Worm (Caenorhabditis elegans): ENCODE data around the gene spdl-1.

Gene spdl-1

DNA sequence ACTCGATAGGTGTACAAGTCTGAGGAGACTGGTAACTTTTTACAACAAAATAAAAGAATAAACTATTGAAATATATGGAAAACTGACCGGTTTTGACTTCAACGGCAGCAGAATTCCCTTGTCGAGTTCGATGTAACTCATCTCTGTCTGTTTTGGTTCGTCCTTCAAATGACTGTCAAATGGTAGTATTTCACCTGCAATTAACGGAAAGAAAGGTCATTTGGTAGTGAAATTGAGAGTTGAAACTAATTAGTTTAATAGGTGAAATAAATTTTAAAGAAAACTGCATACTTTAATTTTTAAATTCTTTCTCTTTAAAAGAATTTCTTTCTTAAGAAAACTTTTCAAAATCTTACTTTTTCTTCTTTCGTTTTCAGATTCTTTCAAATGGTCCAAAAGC, 12.1 kb upstream of the spdl-1 start:
- TF ChIP-seq sox-2 (GFP tag; IDR thresholded peaks at IDR 0.05) = no peak
- TF ChIP-seq eyg-1 (tag; optimal IDR thresholded peaks at IDR 0.05) = no peak
- TF ChIP-seq T23F11.4 (GFP tag; optimal IDR thresholded peaks at IDR 0.05) = no peak
- TF ChIP-seq ztf-16 (tag; optimal IDR thresholded peaks at IDR 0.05) = no peak
- no peak for TF ChIP-seq ttx-3 (tag; optimal IDR thresholded peaks at IDR 0.05)
- no peak for TF ChIP-seq ceh-24 (tag; optimal IDR thresholded peaks at IDR 0.05)
- no peak for TF ChIP-seq odd-2 (tag; optimal IDR thresholded peaks at IDR 0.05)
- no peak for TF ChIP-seq ets-4 (tag; optimal IDR thresholded peaks at IDR 0.05)

DNA sequence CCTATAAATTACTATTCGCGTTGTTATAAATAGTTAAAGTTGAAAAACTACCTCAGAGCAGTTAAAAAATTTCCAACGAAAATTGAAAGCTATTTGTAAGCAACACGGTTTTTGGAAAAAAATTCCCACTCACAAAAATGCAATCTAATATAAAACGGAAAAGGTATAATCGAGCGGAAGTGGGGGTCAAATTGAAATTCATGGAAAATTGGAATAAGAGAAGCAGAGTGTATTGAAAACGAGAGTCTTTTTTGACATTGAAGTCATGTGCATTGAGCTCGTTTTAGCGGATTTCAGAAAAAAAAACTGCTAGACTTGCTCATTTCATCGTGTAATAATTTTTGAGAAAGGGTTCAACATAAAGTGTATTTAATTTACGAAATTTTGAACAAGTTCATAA, 11.1 kb upstream of the spdl-1 start:
- TF ChIP-seq dmd-4 (tag; optimal IDR thresholded peaks at IDR 0.05; ENCODE audit: borderline replicate concordance) (no peak), pha-4 (tag; optimal IDR thresholded peaks at IDR 0.05) (no peak), pat-9 (tag; optimal IDR thresholded peaks at IDR 0.05) (no peak), sox-4 (tag; optimal IDR thresholded peaks at IDR 0.05) (no peak), ceh-24 (tag; optimal IDR thresholded peaks at IDR 0.05) (no peak)

DNA sequence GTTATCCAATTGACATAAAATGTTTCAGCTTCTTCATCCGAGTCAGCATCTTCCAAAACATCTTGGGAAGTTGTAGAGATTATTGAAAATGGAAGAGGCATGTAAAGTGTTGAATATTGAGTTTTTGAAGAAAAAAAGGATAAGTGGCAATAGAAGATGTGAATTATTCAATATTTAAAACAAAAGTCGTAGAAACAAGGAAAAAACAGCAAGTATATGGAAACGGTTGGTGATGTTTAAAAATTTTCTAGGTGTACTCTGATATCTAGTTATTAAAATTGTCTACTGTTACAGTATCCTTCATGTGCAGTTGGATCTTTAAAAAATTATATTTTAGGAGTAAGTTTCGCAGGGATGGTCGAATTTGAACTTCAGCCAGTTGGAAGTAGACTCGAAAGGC, 9.4 kb upstream of the spdl-1 start, which contains the start of gene C06A8.8:
Gene C06A8.8 (minus strand): TSS at position 101 of the 400 bp plus-strand sequence.
- TF ChIP-seq zip-5 (tag; optimal IDR thresholded peaks at IDR 0.05) (no peak), ceh-9 (tag; optimal IDR thresholded peaks at IDR 0.05) (no peak), lin-11 (tag; optimal IDR thresholded peaks at IDR 0.05) (no peak), K09A11.1 (tag; optimal IDR thresholded peaks at IDR 0.05; ENCODE audit: insufficient read depth) (no peak), T23F11.4 (GFP tag; optimal IDR thresholded peaks at IDR 0.05) (no peak), ceh-34 (tag; optimal IDR thresholded peaks at IDR 0.05) (no peak), ceh-48 (tag; optimal IDR thresholded peaks at IDR 0.05) (no peak), ceh-2 (tag; optimal IDR thresholded peaks at IDR 0.05) (no peak), fkh-10 (GFP tag; optimal IDR thresholded peaks at IDR 0.05) (no peak), ceh-6 (GFP tag; optimal IDR thresholded peaks at IDR 0.05) (no peak), Y22D7AL.16 (tag; optimal IDR thresholded peaks at IDR 0.05) (no peak), sdc-2 (tag; optimal IDR thresholded peaks at IDR 0.05) (no peak), pqm-1 (tag; optimal IDR thresholded peaks at IDR 0.05) (no peak), elt-2 (tag; optimal IDR thresholded peaks at IDR 0.05) (no peak), pax-1 (tag; optimal IDR thresholded peaks at IDR 0.05) (no peak)

DNA sequence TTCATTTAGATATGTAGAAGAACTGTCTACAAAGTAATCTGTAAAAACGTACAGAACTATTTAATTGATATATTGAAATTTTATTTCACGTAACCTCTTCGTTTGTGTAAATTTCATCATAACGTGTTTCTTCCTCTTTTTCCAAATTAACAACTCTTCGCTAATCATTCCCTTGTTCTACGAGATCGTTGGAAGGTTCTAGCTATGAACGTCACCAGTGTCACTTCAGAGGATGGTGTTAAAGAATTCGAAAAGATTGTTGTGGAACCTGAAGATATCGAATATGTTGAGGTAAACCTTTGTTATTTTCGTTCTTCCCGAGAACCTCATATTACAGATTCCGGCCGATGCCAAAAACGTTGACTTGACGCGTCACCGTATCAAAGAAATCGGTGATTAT, 9.0 kb upstream of the spdl-1 start, which contains the start of gene C06A8.6:
Gene C06A8.6 (plus strand): TSS at position 89 of the 400 bp plus-strand sequence.
- no peak for TF ChIP-seq hlh-8 (tag; optimal IDR thresholded peaks at IDR 0.05)
- no peak for TF ChIP-seq ceh-18 (tag; optimal IDR thresholded peaks at IDR 0.05)
- no peak for TF ChIP-seq pax-1 (tag; optimal IDR thresholded peaks at IDR 0.05)
- TF ChIP-seq ama-1 (optimal IDR thresholded peaks at IDR 0.05) = no peak
- TF ChIP-seq C38D4.7 (GFP tag; optimal IDR thresholded peaks at IDR 0.05) = no peak
- TF ChIP-seq nfya-1 (tag; optimal IDR thresholded peaks at IDR 0.05) = no peak
- no peak for TF ChIP-seq ceh-31 (tag; optimal IDR thresholded peaks at IDR 0.05)
- TF ChIP-seq madf-2 (tag; optimal IDR thresholded peaks at IDR 0.05) = no peak
- TF ChIP-seq ceh-9 (tag; optimal IDR thresholded peaks at IDR 0.05) = no peak
- no peak for TF ChIP-seq npax-4 (tag; optimal IDR thresholded peaks at IDR 0.05)
- no peak for TF ChIP-seq gmeb-2 (tag; optimal IDR thresholded peaks at IDR 0.05)
- TF ChIP-seq elt-4 (tag; optimal IDR thresholded peaks at IDR 0.05) = no peak
- TF ChIP-seq tbx-2 (tag; optimal IDR thresholded peaks at IDR 0.05) = no peak
- TF ChIP-seq K02D7.2 (tag; optimal IDR thresholded peaks at IDR 0.05) = no peak
- TF ChIP-seq nhr-232 (tag; optimal IDR thresholded peaks at IDR 0.05) = no peak
- no peak for TF ChIP-seq Y22D7AL.16 (tag; optimal IDR thresholded peaks at IDR 0.05)
- TF ChIP-seq pat-9 (tag; optimal IDR thresholded peaks at IDR 0.05) = no peak
- TF ChIP-seq ceh-2 (tag; optimal IDR thresholded peaks at IDR 0.05) = no peak
- no peak for TF ChIP-seq ets-4 (tag; optimal IDR thresholded peaks at IDR 0.05)
- TF ChIP-seq zip-5 (tag; optimal IDR thresholded peaks at IDR 0.05) = no peak
